Worm (Caenorhabditis elegans) whole organism, mixed stage, embryonic: Measurements from ENCODE around the gene sluh-7.

Experiments used
- bed-3 ChIP-seq: fragments of 200-800 bp; sonication (Bioruptor generic); optimal IDR thresholded peaks from 3 replicates; lab custom pipeline; 2018; ENCODE audit warnings: mild to moderate bottlenecking, missing genetic modification characterization, moderate library complexity, missing compliant biosample characterization
- blmp-1 ChIP-seq: fragments of 150-350 bp; optimal IDR thresholded peaks from 2 replicates; lab custom pipeline; 2014; ENCODE audit warnings: missing biosample characterization, missing genetic modification characterization
- ceh-39 ChIP-seq: fragments of 150-350 bp; optimal IDR thresholded peaks from 2 replicates; lab custom pipeline; 2014; ENCODE audit warnings: missing biosample characterization, missing genetic modification characterization
- ceh-43 ChIP-seq: fragments of 200-800 bp; sonication (Bioruptor generic); optimal IDR thresholded peaks from 2 replicates; lab custom pipeline; 2018; ENCODE audit warnings: mild to moderate bottlenecking, missing genetic modification characterization, moderate library complexity, missing compliant biosample characterization
- ceh-83 ChIP-seq: fragments of 200-800 bp; sonication (Bioruptor generic); optimal IDR thresholded peaks from 2 replicates; lab custom pipeline; 2018; ENCODE audit warnings: mild to moderate bottlenecking, missing genetic modification characterization, missing compliant biosample characterization
- ces-1 ChIP-seq: fragments of 150-350 bp; optimal IDR thresholded peaks from 2 replicates; lab custom pipeline; 2014; ENCODE audit warnings: missing biosample characterization, missing genetic modification reagents, missing genetic modification characterization
- cnd-1 ChIP-seq: fragments of 200-800 bp; sonication (Bioruptor generic); optimal IDR thresholded peaks from 2 replicates; lab custom pipeline; 2018; ENCODE audit warnings: mild to moderate bottlenecking, missing genetic modification characterization, missing compliant biosample characterization
- drap-1 ChIP-seq: fragments of 200-800 bp; sonication (Bioruptor generic); optimal IDR thresholded peaks from 3 replicates; lab custom pipeline; 2018; ENCODE audit warnings: mild to moderate bottlenecking, missing genetic modification characterization, missing compliant biosample characterization
- elt-1 ChIP-seq: sonication (generic microtip); optimal IDR thresholded peaks from 2 replicates; lab custom pipeline; 2017; ENCODE audit warnings: missing genetic modification characterization, mild to moderate bottlenecking, missing compliant biosample characterization, antibody characterized with exemption, moderate library complexity, borderline replicate concordance; ENCODE audit not compliant: insufficient read depth
- flh-1 ChIP-seq: fragments of 200-800 bp; sonication (Bioruptor generic); optimal IDR thresholded peaks from 2 replicates; lab custom pipeline; 2018; ENCODE audit warnings: mild to moderate bottlenecking, missing genetic modification characterization, moderate library complexity, missing compliant biosample characterization
- hlh-1 ChIP-seq: fragments of 150-350 bp; optimal IDR thresholded peaks from 2 replicates; lab custom pipeline; 2014; ENCODE audit warnings: missing biosample characterization, missing genetic modification reagents, missing genetic modification characterization
- lin-13 ChIP-seq: fragments of 150-350 bp; optimal IDR thresholded peaks from 2 replicates; lab custom pipeline; 2014; ENCODE audit warnings: missing biosample characterization, missing genetic modification characterization
- lin-32 ChIP-seq: fragments of 200-800 bp; sonication (Bioruptor generic); optimal IDR thresholded peaks from 2 replicates; lab custom pipeline; 2018; ENCODE audit warnings: mild to moderate bottlenecking, missing genetic modification characterization, missing compliant biosample characterization
- mab-5 ChIP-seq: fragments of 150-350 bp; optimal IDR thresholded peaks from 2 replicates; lab custom pipeline; 2014; ENCODE audit warnings: missing biosample characterization, missing genetic modification characterization
- mep-1 ChIP-seq: fragments of 150-350 bp; optimal IDR thresholded peaks from 2 replicates; lab custom pipeline; 2017; ENCODE audit warnings: missing biosample characterization, missing genetic modification reagents, missing genetic modification characterization, inconsistent platforms
- mls-2 ChIP-seq: sonication (generic microtip); optimal IDR thresholded peaks from 2 replicates; lab custom pipeline; 2016; ENCODE audit warnings: mild to moderate bottlenecking, missing genetic modification characterization, moderate library complexity, missing compliant biosample characterization
- nhr-12 ChIP-seq: fragments of 150-350 bp; optimal IDR thresholded peaks from 2 replicates; lab custom pipeline; 2014; ENCODE audit warnings: missing biosample characterization, missing genetic modification characterization
- nhr-2 ChIP-seq: fragments of 150-350 bp; optimal IDR thresholded peaks from 2 replicates; lab custom pipeline; 2014; ENCODE audit warnings: missing biosample characterization, missing genetic modification characterization
- nhr-237 ChIP-seq: fragments of 150-350 bp; optimal IDR thresholded peaks from 2 replicates; lab custom pipeline; 2014; ENCODE audit warnings: missing biosample characterization, missing genetic modification characterization
- nhr-28 ChIP-seq: fragments of 150-350 bp; optimal IDR thresholded peaks from 2 replicates; lab custom pipeline; 2014; ENCODE audit warnings: missing biosample characterization, missing genetic modification characterization
- nhr-76 ChIP-seq: sonication (generic microtip); optimal IDR thresholded peaks from 2 replicates; lab custom pipeline; 2017; ENCODE audit warnings: missing biosample characterization, missing genetic modification characterization
- pha-4 ChIP-seq: fragments of 150-350 bp; optimal IDR thresholded peaks from 2 replicates; lab custom pipeline; 2018; ENCODE audit warnings: missing biosample characterization, missing genetic modification reagents, missing genetic modification characterization
- sem-2 ChIP-seq: fragments of 200-800 bp; sonication (Bioruptor generic); optimal IDR thresholded peaks from 2 replicates; lab custom pipeline; 2018; ENCODE audit warnings: mild to moderate bottlenecking, missing genetic modification characterization, missing compliant biosample characterization
- snpc-4 ChIP-seq: fragments of 150-350 bp; optimal IDR thresholded peaks from 2 replicates; lab custom pipeline; 2014; ENCODE audit warnings: missing biosample characterization, missing genetic modification characterization
- sptf-1 ChIP-seq: sonication (generic microtip); optimal IDR thresholded peaks from 2 replicates; lab custom pipeline; 2017; ENCODE audit warnings: mild to moderate bottlenecking, missing genetic modification characterization, moderate library complexity, missing compliant biosample characterization
- tbx-8 ChIP-seq: fragments of 200-800 bp; sonication (Bioruptor generic); optimal IDR thresholded peaks from 2 replicates; lab custom pipeline; 2018; ENCODE audit warnings: mild to moderate bottlenecking, missing genetic modification characterization, moderate library complexity, missing compliant biosample characterization
- unc-120 ChIP-seq: sonication (generic microtip); optimal IDR thresholded peaks from 2 replicates; lab custom pipeline; 2017; ENCODE audit warnings: missing genetic modification characterization, missing compliant biosample characterization; ENCODE audit not compliant: poor library complexity, severe bottlenecking
- unc-39 ChIP-seq: fragments of 150-350 bp; optimal IDR thresholded peaks from 2 replicates; lab custom pipeline; 2014; ENCODE audit warnings: missing biosample characterization, missing genetic modification characterization
- unc-62 ChIP-seq: fragments of 150-350 bp; optimal IDR thresholded peaks from 2 replicates; lab custom pipeline; 2014; ENCODE audit warnings: missing biosample characterization, missing genetic modification reagents, missing genetic modification characterization
- zip-8 ChIP-seq: fragments of 150-350 bp; optimal IDR thresholded peaks from 2 replicates; lab custom pipeline; 2014; ENCODE audit warnings: missing biosample characterization, missing genetic modification characterization
- ztf-11 ChIP-seq: fragments of 150-350 bp; optimal IDR thresholded peaks from 2 replicates; lab custom pipeline; 2014; ENCODE audit warnings: missing biosample characterization, missing genetic modification characterization

Gene sluh-7

ce11 chrV:10398431-10398830, 42.8 kb upstream of the sluh-7 start, which contains the start of gene ugt-2:
Gene ugt-2, plus strand, starts transcription at chrV:10398801.
- TF ChIP-seq mab-5 (tag; lab: Kevin White, UChicago): no peak
- no peak for TF ChIP-seq bed-3 (GFP tag; lab: Kevin White, UChicago)
- no peak for TF ChIP-seq mep-1
- no peak for TF ChIP-seq ces-1 (GFP tag; lab: Kevin White, UChicago)
- TF ChIP-seq, all 35 proteins: peak for 0

DNA sequence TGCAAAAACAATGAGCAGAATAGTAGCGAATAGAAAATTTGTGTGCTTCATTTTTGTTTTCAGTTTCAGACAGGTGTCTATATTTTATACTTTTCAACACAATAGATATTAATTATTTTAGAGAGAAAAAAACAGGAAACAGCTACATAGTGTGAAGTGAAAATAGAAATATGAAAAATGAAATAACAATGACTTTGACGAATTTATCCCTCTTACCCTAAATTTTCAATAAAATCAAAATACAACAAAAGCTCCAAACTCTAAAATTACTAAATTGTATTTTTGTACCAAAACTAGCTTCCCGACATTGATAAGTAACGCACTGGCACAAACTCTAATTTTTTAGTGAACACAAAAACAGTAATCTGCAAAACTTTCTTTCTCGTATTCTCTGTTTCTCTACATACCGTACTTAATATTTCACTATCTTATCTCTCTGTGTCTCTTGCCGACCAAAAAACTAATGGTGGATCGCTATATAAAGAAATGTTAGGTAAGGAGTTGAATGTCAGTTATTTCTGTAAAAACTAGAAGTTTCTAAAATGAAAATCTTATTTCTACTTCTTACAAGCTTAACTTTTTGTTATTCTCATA, 39.6 kb upstream of the sluh-7 start, which contains the start of the genes col-151 and ugt-1:
col-151 (minus strand) TSS at position 51 of the 594 bp plus-strand sequence.
ugt-1 (plus strand) TSS at position 491 of the 594 bp plus-strand sequence.
- TF ChIP-seq ceh-83: no peak
- no peak for TF ChIP-seq ceh-39 (tag; lab: Kevin White, UChicago)
- no peak for TF ChIP-seq sem-2 (GFP tag; lab: Kevin White, UChicago)
- TF ChIP-seq ztf-11 (tag; lab: Kevin White, UChicago): no peak
- TF ChIP-seq unc-62 (GFP tag; lab: Kevin White, UChicago): no peak
- TF ChIP-seq hlh-1 (tag; lab: Kevin White, UChicago): no peak
- TF ChIP-seq sptf-1: no peak
- TF ChIP-seq nhr-237: no peak
- no peak for TF ChIP-seq tbx-8
- no peak for TF ChIP-seq nhr-76 (tag; lab: Kevin White, UChicago)
- no peak for TF ChIP-seq mls-2 (tag; lab: Kevin White, UChicago)
- TF ChIP-seq ceh-43 (GFP tag; lab: Kevin White, UChicago): no peak
- no peak for TF ChIP-seq elt-1 (tag; lab: Kevin White, UChicago)

DNA sequence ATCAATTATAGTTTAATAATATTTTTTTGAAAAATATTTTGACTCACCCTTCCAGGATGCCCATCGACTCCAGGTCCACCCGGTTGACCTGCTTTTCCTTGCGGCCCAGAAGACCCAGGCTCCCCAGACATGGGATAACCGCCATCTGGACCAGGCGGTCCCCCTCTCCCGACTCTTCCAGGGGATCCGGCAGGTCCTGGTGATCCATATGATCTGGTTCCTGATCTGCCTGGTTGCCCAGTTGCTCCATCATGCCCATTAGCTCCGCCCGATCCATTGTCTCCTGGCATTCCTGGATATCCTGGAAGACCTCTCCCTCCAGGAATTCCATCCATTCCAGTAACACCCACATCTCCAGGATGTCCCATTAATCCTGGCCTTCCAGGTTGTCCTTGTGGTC, 38.1 kb upstream of the sluh-7 start:
- no peak for TF ChIP-seq elt-1 (tag; lab: Kevin White, UChicago)
- no peak for TF ChIP-seq ces-1 (GFP tag; lab: Kevin White, UChicago)
- TF ChIP-seq ceh-43 (GFP tag; lab: Kevin White, UChicago): no peak
- TF ChIP-seq ceh-39 (tag; lab: Kevin White, UChicago): no peak
- no peak for TF ChIP-seq nhr-12 (tag; lab: Kevin White, UChicago)
- TF ChIP-seq bed-3 (GFP tag; lab: Kevin White, UChicago): no peak
- TF ChIP-seq nhr-2 (tag; lab: Kevin White, UChicago): no peak
- no peak for TF ChIP-seq unc-62 (GFP tag; lab: Kevin White, UChicago)
- TF ChIP-seq cnd-1 (tag; lab: Kevin White, UChicago): no peak
- TF ChIP-seq sptf-1: no peak
- no peak for TF ChIP-seq mep-1
- no peak for TF ChIP-seq lin-13
- no peak for TF ChIP-seq snpc-4 (tag; lab: Kevin White, UChicago)
- no peak for TF ChIP-seq zip-8 (tag; lab: Kevin White, UChicago)
- TF ChIP-seq nhr-76 (tag; lab: Kevin White, UChicago): no peak

DNA sequence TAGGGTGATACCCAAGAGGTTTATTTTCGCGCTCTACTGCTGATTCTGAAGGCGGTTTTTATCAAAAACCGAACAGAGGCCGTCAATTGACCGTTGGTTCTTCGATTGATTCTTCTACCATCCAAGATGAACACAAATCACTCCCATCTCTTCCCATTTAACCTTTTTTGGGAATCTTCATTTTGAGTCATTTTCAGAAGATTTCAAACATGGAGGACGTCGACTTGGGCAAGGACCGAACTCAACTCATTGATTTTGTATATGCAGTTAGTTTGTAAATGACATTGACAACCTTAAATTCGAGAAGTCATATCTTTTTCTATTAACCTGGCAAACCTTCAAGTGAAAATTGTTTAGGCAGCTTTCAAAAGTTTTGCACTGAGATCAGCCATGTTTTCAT, 32.7 kb upstream of the sluh-7 start, which contains the start of gene AC3.5:
AC3.5 (plus strand) TSS at position 210 of the 400 bp plus-strand sequence.
- TF ChIP-seq ceh-43 (GFP tag; lab: Kevin White, UChicago) (no peak), cnd-1 (tag; lab: Kevin White, UChicago) (no peak), ceh-39 (tag; lab: Kevin White, UChicago) (no peak), zip-8 (tag; lab: Kevin White, UChicago) (no peak), ceh-83 (no peak), nhr-2 (tag; lab: Kevin White, UChicago) (no peak), mep-1 (no peak), nhr-28 (tag; lab: Kevin White, UChicago) (no peak), lin-32 (GFP tag; lab: Kevin White, UChicago) (no peak), drap-1 (GFP tag; lab: Kevin White, UChicago) (no peak), mls-2 (tag; lab: Kevin White, UChicago) (no peak), pha-4 (no peak), bed-3 (GFP tag; lab: Kevin White, UChicago) (no peak), blmp-1 (tag; lab: Kevin White, UChicago) (no peak), ztf-11 (tag; lab: Kevin White, UChicago) (no peak), unc-120 (no peak), elt-1 (tag; lab: Kevin White, UChicago) (no peak), hlh-1 (tag; lab: Kevin White, UChicago) (no peak), unc-39 (tag; lab: Kevin White, UChicago) (no peak), flh-1 (GFP tag; lab: Kevin White, UChicago) (no peak)
